Worm (Caenorhabditis elegans) whole organism, young adult: ENCODE data around the gene gss-1.

Source experiments
- C06A6.2 ChIP-seq: fragments of 200-800 bp; sonication (Bioruptor generic); conservative IDR thresholded peaks from 2 replicates; pipeline ENCODE4 v1.3.6; 2022; ENCODE audit warnings: missing genetic modification characterization, missing compliant biosample characterization
- F22D6.2 ChIP-seq: sonication (generic microtip); optimal IDR thresholded peaks from 2 replicates; lab custom pipeline; 2016; ENCODE audit warnings: mild to moderate bottlenecking, missing genetic modification characterization, missing compliant biosample characterization
- Y53G8AR.9 ChIP-seq: fragments of 200-800 bp; sonication (Bioruptor generic); conservative IDR thresholded peaks from 2 replicates; pipeline ENCODE4 v1.3.6; 2022; ENCODE audit warnings: missing genetic modification reagents, missing genetic modification characterization, missing compliant biosample characterization
- Y56A3A.18 ChIP-seq: fragments of 200-800 bp; sonication (Bioruptor generic); IDR thresholded peaks from 2 replicates; pipeline ENCODE4 v1.3.6; 2022; ENCODE audit warnings: missing genetic modification reagents, missing genetic modification characterization, missing compliant biosample characterization
- Y67H2A.10 ChIP-seq: fragments of 200-800 bp; sonication (Bioruptor generic); conservative IDR thresholded peaks from 2 replicates; pipeline ENCODE4 v1.3.6; 2022; ENCODE audit warnings: missing genetic modification reagents, missing genetic modification characterization, missing compliant biosample characterization
- Y95B8A.8 ChIP-seq: fragments of 200-800 bp; sonication (Bioruptor generic); IDR thresholded peaks from 2 replicates; pipeline ENCODE4 v1.3.6; 2022; ENCODE audit warnings: missing genetic modification reagents, missing genetic modification characterization, missing compliant biosample characterization
- ZK185.1 ChIP-seq: sonication (generic microtip); optimal IDR thresholded peaks from 2 replicates; lab custom pipeline; 2016; ENCODE audit warnings: mild to moderate bottlenecking, missing genetic modification characterization, missing compliant biosample characterization; ENCODE audit not compliant: poor library complexity, severe bottlenecking
- aptf-2 ChIP-seq: fragments of 200-800 bp; sonication (Bioruptor generic); conservative IDR thresholded peaks from 2 replicates; pipeline ENCODE4 v1.3.6; 2022; ENCODE audit warnings: missing genetic modification reagents, missing genetic modification characterization, missing compliant biosample characterization
- attf-3 ChIP-seq: fragments of 200-800 bp; sonication (Bioruptor generic); conservative IDR thresholded peaks from 2 replicates; pipeline ENCODE4 v1.3.6; 2022; ENCODE audit warnings: missing genetic modification reagents, missing genetic modification characterization, missing compliant biosample characterization
- attf-6 ChIP-seq: fragments of 200-800 bp; sonication (Bioruptor generic); IDR thresholded peaks from 2 replicates; pipeline ENCODE4 v1.3.6; 2022; ENCODE audit warnings: missing genetic modification reagents, missing genetic modification characterization, missing compliant biosample characterization
- ccch-3 ChIP-seq: fragments of 200-800 bp; sonication (Bioruptor generic); optimal IDR thresholded peaks from 2 replicates; lab custom pipeline; 2018; ENCODE audit warnings: mild to moderate bottlenecking, missing genetic modification characterization, missing compliant biosample characterization
- ceh-100 ChIP-seq: fragments of 200-800 bp; sonication (Bioruptor generic); IDR thresholded peaks from 2 replicates; pipeline ENCODE4 v1.3.6; 2022; ENCODE audit warnings: missing genetic modification reagents, missing genetic modification characterization, missing compliant biosample characterization
- dox-1 ChIP-seq: fragments of 200-800 bp; sonication (Bioruptor generic); IDR thresholded peaks from 2 replicates; pipeline ENCODE4 v1.3.6; 2022; ENCODE audit warnings: missing genetic modification reagents, missing genetic modification characterization, missing compliant biosample characterization
- dpl-1 ChIP-seq: fragments of 150-350 bp; optimal IDR thresholded peaks from 2 replicates; lab custom pipeline; 2014; ENCODE audit warnings: missing biosample characterization, missing genetic modification reagents, missing genetic modification characterization
- efl-1 ChIP-seq: fragments of 150-350 bp; optimal IDR thresholded peaks from 2 replicates; lab custom pipeline; 2014; ENCODE audit warnings: missing biosample characterization, missing genetic modification reagents, missing genetic modification characterization
- hlh-12 ChIP-seq: sonication (generic microtip); optimal IDR thresholded peaks from 2 replicates; lab custom pipeline; 2016; ENCODE audit warnings: missing genetic modification characterization, missing compliant biosample characterization
- let-607 ChIP-seq, 2 experiments: fragments of 200-800 bp in 1 of 2; sonication (Bioruptor generic) in 1 of 2; sonication (generic microtip) in 1 of 2; optimal IDR thresholded peaks; 2 replicates each; lab custom pipeline; 2016 to 2018; ENCODE audit warnings: mild to moderate bottlenecking in 2 of 2, missing compliant biosample characterization in 2 of 2, missing genetic modification characterization in 2 of 2, moderate library complexity in 2 of 2, missing genotype in 1 of 2
- madf-10 ChIP-seq: sonication (generic microtip); optimal IDR thresholded peaks from 2 replicates; lab custom pipeline; 2016; ENCODE audit warnings: mild to moderate bottlenecking, missing genetic modification characterization, missing compliant biosample characterization
- madf-8 ChIP-seq: fragments of 200-800 bp; sonication (Bioruptor generic); conservative IDR thresholded peaks from 2 replicates; pipeline ENCODE4 v1.3.6; 2022; ENCODE audit warnings: missing genetic modification reagents, missing genetic modification characterization, missing compliant biosample characterization
- mcd-1 ChIP-seq: fragments of 200-800 bp; sonication (Bioruptor generic); IDR thresholded peaks from 2 replicates; pipeline ENCODE4 v1.3.6; 2022; ENCODE audit warnings: missing genetic modification reagents, missing genetic modification characterization, missing compliant biosample characterization
- mes-4 ChIP-seq: sonication (generic microtip); optimal IDR thresholded peaks from 2 replicates; lab custom pipeline; 2016; ENCODE audit warnings: missing genotype, missing genetic modification characterization, missing compliant biosample characterization
- nfya-2 ChIP-seq: fragments of 200-800 bp; sonication (Bioruptor generic); IDR thresholded peaks from 2 replicates; pipeline ENCODE4 v1.3.6; 2022; ENCODE audit warnings: missing genetic modification reagents, missing genetic modification characterization, missing compliant biosample characterization
- nhr-120 ChIP-seq: fragments of 200-800 bp; sonication (Bioruptor generic); IDR thresholded peaks from 2 replicates; pipeline ENCODE4 v1.3.6; 2022; ENCODE audit warnings: missing genetic modification characterization, missing compliant biosample characterization
- nhr-90 ChIP-seq: sonication (generic microtip); optimal IDR thresholded peaks from 2 replicates; lab custom pipeline; 2016; ENCODE audit warnings: missing genotype, mild to moderate bottlenecking, missing genetic modification characterization, missing compliant biosample characterization
- pha-4 ChIP-seq: fragments of 150-350 bp; sonication (generic microtip); optimal IDR thresholded peaks from 2 replicates; lab custom pipeline; 2014; ENCODE audit warnings: missing biosample characterization, missing genetic modification reagents, missing genetic modification characterization
- snpc-1.3 ChIP-seq: sonication (generic microtip); optimal IDR thresholded peaks from 2 replicates; lab custom pipeline; 2017; ENCODE audit warnings: missing genetic modification characterization, mild to moderate bottlenecking, missing compliant biosample characterization, antibody characterized with exemption, moderate library complexity, missing genotype, missing genetic modification reagents; ENCODE audit not compliant: insufficient read depth
- snpc-4 ChIP-seq, 5 experiments: fragments of 150-350 bp in 1 of 5; sonication (generic microtip) in 4 of 5; optimal IDR thresholded peaks; 2 replicates each; lab custom pipeline; 2014 to 2018; ENCODE audit warnings: missing genetic modification characterization in 5 of 5, missing biosample characterization in 3 of 5, antibody characterized with exemption in 2 of 5, mild to moderate bottlenecking in 2 of 5, missing compliant biosample characterization in 2 of 5, missing genotype in 2 of 5, moderate library complexity in 2 of 5, missing genetic modification reagents in 1 of 5
- somi-1 ChIP-seq: fragments of 200-800 bp; sonication (Bioruptor generic); optimal IDR thresholded peaks from 2 replicates; lab custom pipeline; 2018; ENCODE audit warnings: mild to moderate bottlenecking, missing genetic modification characterization, missing compliant biosample characterization
- unc-62 ChIP-seq: fragments of 150-350 bp; optimal IDR thresholded peaks from 2 replicates; lab custom pipeline; 2014; ENCODE audit warnings: missing biosample characterization, missing genetic modification reagents, missing genetic modification characterization
- zfh-2 ChIP-seq: fragments of 200-800 bp; sonication (Bioruptor generic); conservative IDR thresholded peaks from 2 replicates; pipeline ENCODE4 v1.3.6; 2022; ENCODE audit warnings: missing genetic modification reagents, missing genetic modification characterization, missing compliant biosample characterization
- zim-3 ChIP-seq: sonication (generic microtip); optimal IDR thresholded peaks from 2 replicates; lab custom pipeline; 2017; ENCODE audit warnings: mild to moderate bottlenecking, missing genetic modification characterization, moderate library complexity, missing compliant biosample characterization
- ztf-25 ChIP-seq: fragments of 200-800 bp; sonication (Bioruptor generic); IDR thresholded peaks from 2 replicates; pipeline ENCODE4 v1.3.6; 2022; ENCODE audit warnings: missing genetic modification reagents, missing genetic modification characterization, missing compliant biosample characterization
- ztf-3 ChIP-seq: fragments of 200-800 bp; sonication (Bioruptor generic); optimal IDR thresholded peaks from 2 replicates; lab custom pipeline; 2018; ENCODE audit warnings: mild to moderate bottlenecking, missing genetic modification characterization, missing compliant biosample characterization

The gss-1 gene

ce11 chrII:9374807-9375206 is 41.4 kb downstream of the gss-1 start, which contains the start of gene C06C3.12:
Gene C06C3.12 (plus strand): TSS chrII:9375107.
- TF ChIP-seq ztf-25 (GFP tag; lab: Robert Waterston, UW) (no peak), Y53G8AR.9 (no peak), dpl-1 (GFP tag; lab: Kevin White, UChicago) (no peak), nhr-120 (GFP tag; lab: Robert Waterston, UW) (no peak), let-607 (tag; optimal IDR thresholded peaks at IDR 0.05; lab: Kevin White, UChicago) (no peak), madf-8 (GFP tag; lab: Robert Waterston, UW) (no peak), mcd-1 (no peak), zim-3 (tag; lab: Kevin White, UChicago) (no peak), pha-4 (tag; lab: Kevin White, UChicago) (no peak), efl-1 (no peak), ceh-100 (GFP tag; lab: Robert Waterston, UW) (no peak)
- TF ChIP-seq, all 124 proteins: peak for 0

DNA sequence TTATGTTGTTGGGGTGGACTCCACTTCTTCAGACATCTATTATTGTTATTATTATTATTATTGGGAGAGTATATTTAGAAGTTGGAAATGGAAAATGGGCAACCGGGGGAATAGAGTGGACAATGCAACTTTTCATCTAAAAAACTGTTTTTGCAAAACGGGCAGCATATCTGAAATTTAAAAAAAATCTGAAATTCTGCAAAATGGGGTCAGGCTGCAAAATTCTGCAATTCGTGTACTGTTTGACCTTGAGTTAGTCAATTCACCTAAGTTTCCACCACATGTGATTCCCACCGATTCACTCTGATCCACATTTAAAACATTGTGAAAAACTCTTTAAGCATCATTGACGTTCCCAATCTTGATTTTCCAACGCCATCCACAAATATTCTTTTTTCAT is 43.2 kb downstream of the gss-1 start, which contains the start of gene C06C3.4:
TSS of gene C06C3.4 (plus strand) at position 301 of the 400 bp plus-strand sequence.
- TF ChIP-seq ccch-3 (GFP tag; lab: Kevin White, UChicago) (no peak), ceh-100 (GFP tag; lab: Robert Waterston, UW) (no peak), attf-6 (GFP tag; lab: Robert Waterston, UW) (no peak), dox-1 (GFP tag; lab: Robert Waterston, UW) (no peak)
- TF ChIP-seq, all 124 proteins: peak for 0

- TF ChIP-seq hlh-12 (tag; lab: Kevin White, UChicago) (no peak), Y53G8AR.9 (no peak), ceh-100 (GFP tag; lab: Robert Waterston, UW) (no peak), C06A6.2 (GFP tag; lab: Robert Waterston, UW) (no peak), mes-4 (tag; lab: Kevin White, UChicago) (no peak), Y56A3A.18 (no peak), ztf-25 (GFP tag; lab: Robert Waterston, UW) (no peak), F22D6.2 (no peak), efl-1 (no peak), nfya-2 (no peak), unc-62 (GFP tag; lab: Kevin White, UChicago) (no peak), nhr-90 (tag; lab: Kevin White, UChicago) (no peak), ztf-3 (no peak), zfh-2 (GFP tag; lab: Robert Waterston, UW) (no peak), Y95B8A.8 (GFP tag; lab: Robert Waterston, UW) (no peak), somi-1 (GFP tag; lab: Kevin White, UChicago) (no peak), Y67H2A.10 (GFP tag; lab: Robert Waterston, UW) (no peak), ZK185.1 (tag; lab: Kevin White, UChicago) (no peak), attf-3 (GFP tag; lab: Robert Waterston, UW) (no peak)
These were observed 43.8 kb downstream of the gss-1 start, which contains the start of gene C06C3.3 for ce11 chrII:9372393-9372792. Gene C06C3.3 (minus strand): TSS chrII:9372493.

- TF ChIP-seq somi-1 (GFP tag; lab: Kevin White, UChicago) (no peak), aptf-2 (no peak), madf-10 (tag; lab: Kevin White, UChicago) (no peak), snpc-1.3 (no peak), snpc-4 (GFP tag; optimal IDR thresholded peaks at IDR 0.05; lab: Kevin White, UChicago) (no peak), snpc-4 (tag; optimal IDR thresholded peaks at IDR 0.05; lab: Kevin White, UChicago) (no peak), nhr-90 (tag; lab: Kevin White, UChicago) (no peak)
These were observed 46.8 kb downstream of the gss-1 start for ce11 chrII:9369394-9369793.
